Fruit fly (Drosophila melanogaster) whole organism, embryonic: Measurements from ENCODE around the gene TM9SF3.

ENCODE experiments used
- Abd-B ChIP-seq: fragments of 200-800 bp; sonication (Bioruptor generic); optimal IDR thresholded peaks from 2 replicates; lab custom pipeline; 2018; ENCODE audit warnings: missing biosample characterization, mild to moderate bottlenecking, missing genetic modification characterization, moderate library complexity
- Ada2b ChIP-seq: fragments of 200-800 bp; sonication (Bioruptor generic); IDR thresholded peaks from 2 replicates; pipeline ENCODE4 v1.3.6; 2022; ENCODE audit warnings: missing biosample characterization, missing genetic modification characterization
- Antp ChIP-seq: fragments of 200-800 bp; sonication (Bioruptor generic); optimal IDR thresholded peaks from 3 replicates; lab custom pipeline; 2016; ENCODE audit warnings: missing biosample characterization, missing genetic modification characterization
- Blimp-1 ChIP-seq: fragments of 200-800 bp; sonication (Bioruptor generic); optimal IDR thresholded peaks from 3 replicates; lab custom pipeline; 2018; ENCODE audit warnings: missing biosample characterization, missing genetic modification characterization, mild to moderate bottlenecking, moderate library complexity, missing genetic modification reagents
- CG12744 ChIP-seq: fragments of 200-800 bp; sonication (Bioruptor generic); optimal IDR thresholded peaks from 2 replicates; lab custom pipeline; 2016; ENCODE audit warnings: missing biosample characterization, missing genetic modification characterization
- CG1602 ChIP-seq: fragments of 200-800 bp; sonication (Bioruptor generic); optimal IDR thresholded peaks from 3 replicates; lab custom pipeline; 2016; ENCODE audit warnings: missing biosample characterization, missing genetic modification characterization
- CG17802 ChIP-seq: fragments of 200-800 bp; sonication (Bioruptor generic); optimal IDR thresholded peaks from 2 replicates; lab custom pipeline; 2018; ENCODE audit warnings: missing biosample characterization, mild to moderate bottlenecking, missing genetic modification characterization, moderate library complexity
- CG32772 ChIP-seq: fragments of 200-800 bp; sonication (Bioruptor generic); IDR thresholded peaks from 2 replicates; pipeline ENCODE4 v1.3.6; 2022; ENCODE audit warnings: missing biosample characterization, missing genetic modification characterization
- CG3407 ChIP-seq: fragments of 200-800 bp; sonication (Bioruptor generic); optimal IDR thresholded peaks from 2 replicates; lab custom pipeline; 2018; ENCODE audit warnings: missing biosample characterization, mild to moderate bottlenecking, missing genetic modification characterization
- CG4328 ChIP-seq: fragments of 200-800 bp; sonication (Bioruptor generic); optimal IDR thresholded peaks from 3 replicates; lab custom pipeline; 2017; ENCODE audit warnings: missing biosample characterization, missing genetic modification reagents, missing genetic modification characterization
- CG4360 ChIP-seq: fragments of 200-800 bp; sonication (Bioruptor generic); IDR thresholded peaks from 2 replicates; pipeline ENCODE4 v1.3.6; 2022; ENCODE audit warnings: missing biosample characterization, missing genetic modification characterization
- CG4707 ChIP-seq: fragments of 200-800 bp; sonication (Bioruptor generic); optimal IDR thresholded peaks from 2 replicates; lab custom pipeline; 2018; ENCODE audit warnings: missing biosample characterization, mild to moderate bottlenecking, missing genetic modification characterization, moderate library complexity
- CG8478 ChIP-seq: fragments of >200 bp; optimal IDR thresholded peaks from 2 replicates; lab custom pipeline; 2018
- CG9932 ChIP-seq: fragments of 200-800 bp; sonication (Bioruptor generic); IDR thresholded peaks from 2 replicates; pipeline ENCODE4 v1.3.6; 2022; ENCODE audit warnings: missing biosample characterization, missing genetic modification characterization
- Ets65A ChIP-seq: fragments of 200-800 bp; sonication (Bioruptor generic); peaks from one replicate; lab custom pipeline; 2016; ENCODE audit warnings: missing biosample characterization, missing genetic modification characterization
- Fer1 ChIP-seq: fragments of 200-800 bp; sonication (Bioruptor generic); optimal IDR thresholded peaks from 2 replicates; lab custom pipeline; 2017; ENCODE audit warnings: missing biosample characterization, mild to moderate bottlenecking, missing genetic modification characterization
- HHEX ChIP-seq: fragments of 200-800 bp; sonication (Bioruptor generic); optimal IDR thresholded peaks from 3 replicates; lab custom pipeline; 2017; ENCODE audit warnings: missing biosample characterization, mild to moderate bottlenecking, missing genetic modification characterization, missing genetic modification reagents
- MESR4 ChIP-seq: fragments of 200-800 bp; sonication (Bioruptor generic); optimal IDR thresholded peaks from 2 replicates; lab custom pipeline; 2018; ENCODE audit warnings: missing biosample characterization, mild to moderate bottlenecking, missing genetic modification characterization, moderate library complexity
- Trl ChIP-seq, 3 experiments: fragments of >200 bp in 2 of 3; fragments of 200-800 bp in 1 of 3; sonication (Bioruptor generic) in 1 of 3; optimal IDR thresholded peaks; 2 replicates in 1 of 3; 3 replicates in 2 of 3; lab custom pipeline; 2016 to 2017; ENCODE audit warnings: missing biosample characterization in 1 of 3, missing genetic modification characterization in 1 of 3
- abd-A ChIP-seq: fragments of 200-800 bp; sonication (Bioruptor generic); optimal IDR thresholded peaks from 3 replicates; lab custom pipeline; 2019; ENCODE audit warnings: missing biosample characterization, mild to moderate bottlenecking, missing genetic modification characterization, moderate library complexity
- ash1 ChIP-seq: fragments of 200-800 bp; sonication (Bioruptor generic); optimal IDR thresholded peaks from 2 replicates; lab custom pipeline; 2018; ENCODE audit warnings: missing biosample characterization, mild to moderate bottlenecking, missing genetic modification characterization
- bbx ChIP-seq: fragments of 200-800 bp; sonication (Bioruptor generic); IDR thresholded peaks from 2 replicates; pipeline ENCODE4 v1.3.6; 2022; ENCODE audit warnings: missing biosample characterization, missing genetic modification characterization; ENCODE audit not compliant: partially characterized antibody
- cad ChIP-seq: fragments of >200 bp; optimal IDR thresholded peaks from 2 replicates; lab custom pipeline; 2017; ENCODE audit warnings: missing biosample characterization, missing genetic modification characterization
- cg ChIP-seq: fragments of 200-800 bp; sonication (Bioruptor generic); optimal IDR thresholded peaks from 3 replicates; lab custom pipeline; 2019; ENCODE audit warnings: missing biosample characterization, mild to moderate bottlenecking, missing genetic modification characterization, moderate library complexity
- chif ChIP-seq, 2 experiments: fragments of 200-800 bp; sonication (Bioruptor generic); optimal IDR thresholded peaks; 3 replicates each; lab custom pipeline; 2016; ENCODE audit warnings: missing biosample characterization in 2 of 2, missing genetic modification characterization in 2 of 2
- chinmo ChIP-seq: fragments of 200-800 bp; sonication (Bioruptor generic); IDR thresholded peaks from 4 replicates; pipeline ENCODE4 v1.3.6; 2022; ENCODE audit warnings: missing biosample characterization, missing genetic modification characterization; ENCODE audit not compliant: partially characterized antibody
- crol ChIP-seq: fragments of 200-800 bp; sonication (Bioruptor generic); IDR thresholded peaks from 2 replicates; pipeline ENCODE4 v1.3.6; 2022; ENCODE audit warnings: missing biosample characterization, missing genetic modification characterization
- cwo ChIP-seq: fragments of 200-800 bp; sonication (Bioruptor generic); optimal IDR thresholded peaks from 3 replicates; lab custom pipeline; 2017; ENCODE audit warnings: missing biosample characterization, missing genetic modification characterization, mild to moderate bottlenecking, moderate library complexity, missing genetic modification reagents
- dmrt11E ChIP-seq: fragments of 200-800 bp; sonication (Bioruptor generic); optimal IDR thresholded peaks from 3 replicates; lab custom pipeline; 2018; ENCODE audit warnings: missing biosample characterization, mild to moderate bottlenecking, missing genetic modification characterization, moderate library complexity
- h ChIP-seq: fragments of >200 bp; optimal IDR thresholded peaks from 2 replicates; lab custom pipeline; 2017
- lbe ChIP-seq: fragments of 200-800 bp; sonication (Bioruptor generic); optimal IDR thresholded peaks from 2 replicates; lab custom pipeline; 2016; ENCODE audit warnings: missing biosample characterization, mild to moderate bottlenecking, missing genetic modification characterization
- pros ChIP-seq: fragments of 200-800 bp; sonication (Bioruptor generic); optimal IDR thresholded peaks from 3 replicates; lab custom pipeline; 2019; ENCODE audit warnings: missing biosample characterization, mild to moderate bottlenecking, missing genetic modification characterization, moderate library complexity
- pum ChIP-seq: fragments of 200-800 bp; sonication (Bioruptor generic); optimal IDR thresholded peaks from 2 replicates; lab custom pipeline; 2016; ENCODE audit warnings: missing biosample characterization, missing genetic modification characterization
- sens-2 ChIP-seq: fragments of 200-800 bp; sonication (Bioruptor generic); IDR thresholded peaks from 2 replicates; pipeline ENCODE4 v1.3.6; 2022; ENCODE audit warnings: missing biosample characterization, missing genetic modification characterization
- sna ChIP-seq: fragments of 200-800 bp; sonication (Bioruptor generic); IDR thresholded peaks from 2 replicates; pipeline ENCODE4 v1.3.6; 2022; ENCODE audit warnings: missing biosample characterization, missing genetic modification characterization; ENCODE audit not compliant: partially characterized antibody
- tll ChIP-seq, 2 experiments: fragments of 200-800 bp in 1 of 2; fragments of >200 bp in 1 of 2; sonication (Bioruptor generic) in 1 of 2; optimal IDR thresholded peaks; 2 replicates each; lab custom pipeline; 2017 to 2019; ENCODE audit warnings: missing biosample characterization in 2 of 2, missing genetic modification characterization in 2 of 2, mild to moderate bottlenecking in 1 of 2, moderate library complexity in 1 of 2
- twi ChIP-seq: fragments of 200-800 bp; optimal IDR thresholded peaks from 2 replicates; lab custom pipeline; 2019; ENCODE audit warnings: missing biosample characterization, mild to moderate bottlenecking, missing genetic modification characterization, moderate library complexity
- vvl ChIP-seq: fragments of 200-800 bp; sonication (Bioruptor generic); IDR thresholded peaks from 2 replicates; pipeline ENCODE4 v1.3.6; 2022; ENCODE audit warnings: missing biosample characterization, missing genetic modification characterization
- z ChIP-seq: fragments of 200-800 bp; sonication (Bioruptor generic); IDR thresholded peaks from 3 replicates; pipeline ENCODE4 v1.3.6; 2022; ENCODE audit warnings: missing biosample characterization, missing genetic modification characterization
- zen ChIP-seq: fragments of 200-800 bp; sonication (Bioruptor generic); optimal IDR thresholded peaks from 3 replicates; lab custom pipeline; 2018; ENCODE audit warnings: missing biosample characterization, mild to moderate bottlenecking, missing genetic modification characterization, moderate library complexity

Gene TM9SF3

dm6 chr3L:5621908-5622307, 18.1 kb upstream of the TM9SF3 start (continued):
- peak; percentile 61 for TF ChIP-seq CG4360 (GFP tag; lab: Robert Waterston, UW)
- peak; percentile 25; the same call in 1 of the 2 replicates for TF ChIP-seq vvl
- no peak for TF ChIP-seq Ada2b (GFP tag; lab: Robert Waterston, UW)
- peak; percentile 62 for TF ChIP-seq abd-A (tag; lab: Kevin White, UChicago)
- TF ChIP-seq bbx (GFP tag; lab: Robert Waterston, UW) = no peak
- no peak for TF ChIP-seq lbe (GFP tag; lab: Kevin White, UChicago)
- peak; percentile 48; the same call in 1 of the 2 replicates for TF ChIP-seq crol (GFP tag; lab: Robert Waterston, UW)
- TF ChIP-seq Abd-B (GFP tag; lab: Kevin White, UChicago) = peak; percentile 43
- no peak for TF ChIP-seq pum (GFP tag; lab: Kevin White, UChicago)
- peak in 1 of 2 experiments; percentile 5 for TF ChIP-seq Trl (optimal IDR thresholded peaks at IDR 0.05; lab: Kevin White, UChicago)
- TF ChIP-seq Trl (GFP tag; optimal IDR thresholded peaks at IDR 0.05; lab: Kevin White, UChicago) = no peak
- TF ChIP-seq Antp (GFP tag; lab: Kevin White, UChicago) = no peak
- TF ChIP-seq z (GFP tag; lab: Robert Waterston, UW) = peak; percentile 45; the same call in 1 of the 3 replicates
- TF ChIP-seq cwo (GFP tag; lab: Kevin White, UChicago) = no peak
- TF ChIP-seq chif (GFP tag; optimal IDR thresholded peaks at IDR 0.05; lab: Kevin White, UChicago) = no peak
- TF ChIP-seq CG8478 = no peak
- TF ChIP-seq CG9932 = no peak
- no peak for TF ChIP-seq CG3407 (GFP tag; lab: Kevin White, UChicago)
- peak; percentile 22 for TF ChIP-seq pros
- no peak for TF ChIP-seq CG17802
- peak; percentile 90; the same call in 2 of the 4 replicates for TF ChIP-seq chinmo (GFP tag; lab: Robert Waterston, UW)
- no peak for TF ChIP-seq CG4328 (GFP tag; lab: Kevin White, UChicago)
- TF ChIP-seq Blimp-1 (GFP tag; lab: Kevin White, UChicago) = peak; percentile 100
- TF ChIP-seq CG4707 (GFP tag; lab: Kevin White, UChicago) = no peak
- TF ChIP-seq Fer1 = no peak
- TF ChIP-seq, all 482 proteins: peak for 18

- TF ChIP-seq CG1602 (GFP tag; lab: Kevin White, UChicago) (no peak), CG32772 (GFP tag; lab: Robert Waterston, UW) (no peak), zen (tag; lab: Kevin White, UChicago) (peak; percentile 67), twi (tag; lab: Kevin White, UChicago) (no peak), Ets65A (GFP tag; lab: Kevin White, UChicago) (peak; percentile 47), sna (GFP tag; lab: Robert Waterston, UW) (no peak), tll (GFP tag; optimal IDR thresholded peaks at IDR 0.05; lab: Kevin White, UChicago) (peak in 1 of 2 experiments; percentile 83), cad (GFP tag; lab: Kevin White, UChicago) (peak; percentile 96)
Measured at dm6 chr3L:5621506-5621905, 17.7 kb upstream of the TM9SF3 start.

dm6 chr3L:5618697-5619096, 14.9 kb upstream of the TM9SF3 start:
- no peak for TF ChIP-seq dmrt11E
- TF ChIP-seq cg (GFP tag; lab: Kevin White, UChicago) = peak; percentile 1
- TF ChIP-seq HHEX = no peak

dm6 chr3L:5617395-5617794, 13.6 kb upstream of the TM9SF3 start:
- TF ChIP-seq ash1 (GFP tag; lab: Kevin White, UChicago) = no peak
- no peak for TF ChIP-seq MESR4 (GFP tag; lab: Kevin White, UChicago)
- TF ChIP-seq Blimp-1 (GFP tag; lab: Kevin White, UChicago) = peak; percentile 42
- no peak for TF ChIP-seq sens-2
- TF ChIP-seq CG12744 (GFP tag; lab: Kevin White, UChicago) = no peak
- TF ChIP-seq h (lab: Kevin White, UChicago) = no peak
